Worm (Caenorhabditis elegans): ENCODE measurements around the gene fbxa-102.
"Not testable (repeated sequence)": the region's sequence is repeated elsewhere in the genome, so short reads cannot be mapped to it uniquely, and the experiment has no call there.

The fbxa-102 gene

DNA sequence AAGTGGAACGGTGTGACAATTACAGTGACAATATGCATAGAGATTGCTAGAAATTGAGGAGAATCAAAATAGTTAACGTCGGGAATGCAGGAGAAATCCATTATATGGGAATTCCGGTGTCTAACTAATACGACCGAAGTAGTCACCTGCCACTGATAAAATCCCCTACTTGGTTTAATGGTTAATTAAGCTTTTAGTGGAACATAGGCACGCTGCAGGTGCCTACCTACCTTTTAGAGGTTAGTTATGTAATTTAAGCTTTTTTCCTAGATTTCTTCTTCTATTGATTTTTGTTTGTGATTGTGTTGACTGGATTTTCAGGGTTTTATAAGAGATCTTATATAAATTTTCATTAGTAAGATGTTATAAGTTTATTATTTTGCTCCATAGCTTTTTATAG, 37.4 kb downstream of the fbxa-102 start, which contains the start of gene srh-203:
srh-203 (minus strand) TSS at position 101 of the 400 bp plus-strand sequence.
- not testable (repeated sequence) for TF ChIP-seq nhr-11, nhr-77, lin-11 (tag; optimal IDR thresholded peaks at IDR 0.05)

- no peak for TF ChIP-seq unc-62 (GFP tag; optimal IDR thresholded peaks at IDR 0.05)
- no peak for TF ChIP-seq lin-39 (tag; optimal IDR thresholded peaks at IDR 0.05)
- no peak for TF ChIP-seq nhr-11 (tag; optimal IDR thresholded peaks at IDR 0.05)
- TF ChIP-seq nhr-6 (tag; optimal IDR thresholded peaks at IDR 0.05) = no peak
- no peak for TF ChIP-seq nhr-237 (tag; optimal IDR thresholded peaks at IDR 0.05)
- TF ChIP-seq nhr-25 (tag; optimal IDR thresholded peaks at IDR 0.05) = no peak
- no peak for TF ChIP-seq ztf-11 (tag; optimal IDR thresholded peaks at IDR 0.05)
- TF ChIP-seq C34F6.9 (tag; optimal IDR thresholded peaks at IDR 0.05) = no peak
- no peak for TF ChIP-seq unc-39 (tag; optimal IDR thresholded peaks at IDR 0.05)
- TF ChIP-seq gmeb-1 (tag; optimal IDR thresholded peaks at IDR 0.05) = no peak
- TF ChIP-seq peb-1 (tag; optimal IDR thresholded peaks at IDR 0.05) = no peak
- TF ChIP-seq F13H6.1 (tag; optimal IDR thresholded peaks at IDR 0.05) = no peak
- no peak for TF ChIP-seq mbf-1 (tag; optimal IDR thresholded peaks at IDR 0.05)
- no peak for TF ChIP-seq Y55F3AM.14 (GFP tag; optimal IDR thresholded peaks at IDR 0.05)
Observed at ce11 chrV:17449836-17450235, 43.8 kb downstream of the fbxa-102 start.
